Worm (Caenorhabditis elegans): Measurements from ENCODE around the gene C45G9.5.

- TF ChIP-seq K02D7.2 (tag; optimal IDR thresholded peaks at IDR 0.05), result no peak
- no peak for TF ChIP-seq fax-1 (tag; optimal IDR thresholded peaks at IDR 0.05)
- TF ChIP-seq pha-4 (tag; optimal IDR thresholded peaks at IDR 0.05), result no peak
- no peak for TF ChIP-seq nfya-1 (tag; optimal IDR thresholded peaks at IDR 0.05)
- TF ChIP-seq ama-1 (optimal IDR thresholded peaks at IDR 0.05), result no peak
These were observed 44.4 kb downstream of the C45G9.5 start for ce11 chrIII:5092345-5092744.
